Fruit fly (Drosophila melanogaster) whole organism, embryonic: ENCODE results near the gene CG9114.

Source experiments
- B-H2 ChIP-seq: fragments of 200-800 bp; sonication (Bioruptor generic); optimal IDR thresholded peaks from 2 replicates; lab custom pipeline; 2018; ENCODE audit warnings: missing biosample characterization, mild to moderate bottlenecking, missing genetic modification characterization
- CG10366 ChIP-seq: fragments of 200-800 bp; sonication (Bioruptor generic); IDR thresholded peaks from 2 replicates; pipeline ENCODE4 v1.3.6; 2022; ENCODE audit warnings: missing biosample characterization, missing genetic modification characterization
- CG10565 ChIP-seq: fragments of 200-800 bp; sonication (Bioruptor generic); optimal IDR thresholded peaks from 3 replicates; lab custom pipeline; 2016; ENCODE audit warnings: missing biosample characterization, mild to moderate bottlenecking, missing genetic modification characterization
- CG10654 ChIP-seq: fragments of 200-800 bp; sonication (Bioruptor generic); optimal IDR thresholded peaks from 2 replicates; lab custom pipeline; 2016; ENCODE audit warnings: missing biosample characterization, missing genetic modification characterization
- CG11504 ChIP-seq: fragments of 200-800 bp; sonication (Bioruptor generic); optimal IDR thresholded peaks from 3 replicates; lab custom pipeline; 2019; ENCODE audit warnings: missing biosample characterization, mild to moderate bottlenecking, missing genetic modification characterization, moderate library complexity
- CG12744 ChIP-seq: fragments of 200-800 bp; sonication (Bioruptor generic); optimal IDR thresholded peaks from 2 replicates; lab custom pipeline; 2016; ENCODE audit warnings: missing biosample characterization, missing genetic modification characterization
- CG14441 ChIP-seq: fragments of 200-800 bp; sonication (Bioruptor generic); IDR thresholded peaks from 2 replicates; pipeline ENCODE4 v1.3.6; 2022; ENCODE audit warnings: missing biosample characterization, missing genetic modification characterization
- CG15601 ChIP-seq: fragments of 200-800 bp; sonication (Bioruptor generic); optimal IDR thresholded peaks from 3 replicates; lab custom pipeline; 2019; ENCODE audit warnings: missing biosample characterization, mild to moderate bottlenecking, missing genetic modification characterization, moderate library complexity
- CG1647 ChIP-seq: fragments of 200-800 bp; sonication (Bioruptor generic); optimal IDR thresholded peaks from 3 replicates; lab custom pipeline; 2016; ENCODE audit warnings: missing biosample characterization, missing genetic modification characterization
- CG2120 ChIP-seq: fragments of 200-800 bp; sonication (Bioruptor generic); optimal IDR thresholded peaks from 3 replicates; lab custom pipeline; 2016; ENCODE audit warnings: missing biosample characterization, missing genetic modification characterization
- CG2202 ChIP-seq: fragments of 200-800 bp; sonication (Bioruptor generic); optimal IDR thresholded peaks from 2 replicates; lab custom pipeline; 2018; ENCODE audit warnings: missing biosample characterization, mild to moderate bottlenecking, missing genetic modification characterization
- CG2889 ChIP-seq: fragments of 200-800 bp; sonication (Bioruptor generic); IDR thresholded peaks from 3 replicates; pipeline ENCODE4 v1.3.6; 2022; ENCODE audit warnings: missing biosample characterization, missing genetic modification characterization
- CG34224 ChIP-seq: fragments of 200-800 bp; sonication (Bioruptor generic); IDR thresholded peaks from 3 replicates; pipeline ENCODE4 v1.3.6; 2022; ENCODE audit warnings: missing biosample characterization, missing genetic modification characterization; ENCODE audit not compliant: partially characterized antibody
- CG34376 ChIP-seq: fragments of 200-800 bp; sonication (Bioruptor generic); optimal IDR thresholded peaks from 2 replicates; lab custom pipeline; 2018; ENCODE audit warnings: missing biosample characterization, mild to moderate bottlenecking, missing genetic modification characterization
- CG3995 ChIP-seq: fragments of 200-800 bp; sonication (Bioruptor generic); optimal IDR thresholded peaks from 3 replicates; lab custom pipeline; 2016; ENCODE audit warnings: missing biosample characterization, missing genetic modification characterization
- CG5245 ChIP-seq: fragments of 200-800 bp; sonication (Bioruptor generic); optimal IDR thresholded peaks from 3 replicates; lab custom pipeline; 2016; ENCODE audit warnings: missing biosample characterization, missing genetic modification characterization
- CG6791 ChIP-seq: fragments of 200-800 bp; sonication (Bioruptor generic); IDR thresholded peaks from 3 replicates; pipeline ENCODE4 v1.3.6; 2022; ENCODE audit warnings: missing biosample characterization, missing genetic modification characterization; ENCODE audit not compliant: partially characterized antibody
- CG6813 ChIP-seq: fragments of 200-800 bp; sonication (Bioruptor generic); optimal IDR thresholded peaks from 2 replicates; lab custom pipeline; 2017; ENCODE audit warnings: missing biosample characterization, missing genetic modification characterization, mild to moderate bottlenecking, moderate library complexity, missing genetic modification reagents
- CG7928 ChIP-seq: fragments of 200-800 bp; sonication (Bioruptor generic); optimal IDR thresholded peaks from 2 replicates; lab custom pipeline; 2017; ENCODE audit warnings: missing biosample characterization, mild to moderate bottlenecking, missing genetic modification characterization
- CG8388 ChIP-seq: fragments of 200-800 bp; sonication (Bioruptor generic); optimal IDR thresholded peaks from 2 replicates; lab custom pipeline; 2019; ENCODE audit warnings: missing biosample characterization, mild to moderate bottlenecking, missing genetic modification characterization, moderate library complexity
- CG8944 ChIP-seq: fragments of 200-800 bp; sonication (Bioruptor generic); optimal IDR thresholded peaks from 3 replicates; lab custom pipeline; 2016; ENCODE audit warnings: missing biosample characterization, missing genetic modification characterization
- CG9215 ChIP-seq: fragments of 200-800 bp; sonication (Bioruptor generic); IDR thresholded peaks from 2 replicates; pipeline ENCODE4 v1.3.6; 2022; ENCODE audit warnings: missing biosample characterization, missing genetic modification characterization
- CG9437 ChIP-seq: fragments of 200-800 bp; sonication (Bioruptor generic); optimal IDR thresholded peaks from 2 replicates; lab custom pipeline; 2018; ENCODE audit warnings: missing biosample characterization, mild to moderate bottlenecking, missing genetic modification characterization
- CG9817 ChIP-seq: fragments of 200-800 bp; sonication (Bioruptor generic); optimal IDR thresholded peaks from 2 replicates; lab custom pipeline; 2018; ENCODE audit warnings: missing biosample characterization, mild to moderate bottlenecking, missing genetic modification characterization, moderate library complexity
- Chrac-16 ChIP-seq: fragments of 200-800 bp; sonication (Bioruptor generic); optimal IDR thresholded peaks from 3 replicates; lab custom pipeline; 2016; ENCODE audit warnings: missing biosample characterization, missing genetic modification characterization
- CkIIα-i1 ChIP-seq: fragments of 200-800 bp; sonication (Bioruptor generic); IDR thresholded peaks from 2 replicates; pipeline ENCODE4 v1.3.6; 2022; ENCODE audit warnings: missing biosample characterization, missing genetic modification characterization
- D19B ChIP-seq: fragments of 200-800 bp; sonication (Bioruptor generic); optimal IDR thresholded peaks from 2 replicates; lab custom pipeline; 2017; ENCODE audit warnings: missing biosample characterization, mild to moderate bottlenecking, missing genetic modification characterization
- E2f1 ChIP-seq: fragments of 200-800 bp; sonication (Bioruptor generic); IDR thresholded peaks from 2 replicates; pipeline ENCODE4 v1.3.6; 2022; ENCODE audit warnings: missing biosample characterization, missing genetic modification characterization
- Gsc ChIP-seq: fragments of 200-800 bp; sonication (Bioruptor generic); IDR thresholded peaks from 2 replicates; pipeline ENCODE4 v1.3.6; 2022; ENCODE audit warnings: missing biosample characterization, missing genetic modification characterization
- HLH54F ChIP-seq: fragments of 200-800 bp; sonication (Bioruptor generic); optimal IDR thresholded peaks from 3 replicates; lab custom pipeline; 2016; ENCODE audit warnings: missing biosample characterization, missing genetic modification characterization
- Hr39 ChIP-seq: fragments of >200 bp; optimal IDR thresholded peaks from 2 replicates; lab custom pipeline; 2017
- MBD-R2 ChIP-seq: fragments of 200-800 bp; sonication (Bioruptor generic); IDR thresholded peaks from 2 replicates; pipeline ENCODE4 v1.3.6; 2022; ENCODE audit warnings: missing biosample characterization, missing genetic modification characterization
- Rx ChIP-seq: fragments of 200-800 bp; sonication (Bioruptor generic); IDR thresholded peaks from 2 replicates; pipeline ENCODE4 v1.3.6; 2022; ENCODE audit warnings: missing biosample characterization, missing genetic modification characterization
- ac ChIP-seq: fragments of 200-800 bp; sonication (Bioruptor generic); optimal IDR thresholded peaks from 3 replicates; lab custom pipeline; 2017; ENCODE audit warnings: missing biosample characterization, mild to moderate bottlenecking, missing genetic modification characterization
- ato ChIP-seq: fragments of 200-800 bp; sonication (Bioruptor generic); IDR thresholded peaks from 2 replicates; pipeline ENCODE4 v1.3.6; 2022; ENCODE audit warnings: missing biosample characterization, missing genetic modification characterization; ENCODE audit not compliant: partially characterized antibody
- bbx ChIP-seq: fragments of 200-800 bp; sonication (Bioruptor generic); IDR thresholded peaks from 2 replicates; pipeline ENCODE4 v1.3.6; 2022; ENCODE audit warnings: missing biosample characterization, missing genetic modification characterization; ENCODE audit not compliant: partially characterized antibody
- chm ChIP-seq: fragments of 200-800 bp; sonication (Bioruptor generic); IDR thresholded peaks from 2 replicates; pipeline ENCODE4 v1.3.6; 2022; ENCODE audit warnings: missing biosample characterization, missing genetic modification characterization
- ci ChIP-seq: fragments of 200-800 bp; sonication (Bioruptor generic); IDR thresholded peaks from 3 replicates; pipeline ENCODE4 v1.3.6; 2022; ENCODE audit warnings: missing biosample characterization, missing genetic modification characterization
- croc ChIP-seq: fragments of 200-800 bp; sonication (Bioruptor generic); conservative IDR thresholded peaks from 3 replicates; pipeline ENCODE4 v1.3.6; 2022; ENCODE audit warnings: missing biosample characterization, missing genetic modification characterization
- crp ChIP-seq, 2 experiments: fragments of 200-800 bp; sonication (Bioruptor generic); optimal IDR thresholded peaks; 2 replicates in 1 of 2; 3 replicates in 1 of 2; lab custom pipeline; 2017; ENCODE audit warnings: missing biosample characterization in 2 of 2, missing genetic modification characterization in 2 of 2, mild to moderate bottlenecking in 1 of 2, moderate library complexity in 1 of 2
- dati ChIP-seq: fragments of 200-800 bp; sonication (Bioruptor generic); IDR thresholded peaks from 2 replicates; pipeline ENCODE4 v1.3.6; 2022; ENCODE audit warnings: missing biosample characterization, missing genetic modification characterization
- ind ChIP-seq: fragments of 200-800 bp; sonication (Bioruptor generic); optimal IDR thresholded peaks from 3 replicates; lab custom pipeline; 2016; ENCODE audit warnings: missing biosample characterization, missing genetic modification characterization
- jigr1 ChIP-seq: fragments of 200-800 bp; sonication (Bioruptor generic); IDR thresholded peaks from 3 replicates; pipeline ENCODE4 v1.3.6; 2022; ENCODE audit warnings: missing biosample characterization, missing genetic modification characterization
- kah ChIP-seq: fragments of 200-800 bp; sonication (Bioruptor generic); optimal IDR thresholded peaks from 2 replicates; lab custom pipeline; 2018; ENCODE audit warnings: missing biosample characterization, mild to moderate bottlenecking, missing genetic modification characterization
- lilli ChIP-seq: fragments of 200-800 bp; sonication (Bioruptor generic); optimal IDR thresholded peaks from 3 replicates; lab custom pipeline; 2016; ENCODE audit warnings: missing biosample characterization, missing genetic modification characterization
- sens-2 ChIP-seq: fragments of 200-800 bp; sonication (Bioruptor generic); IDR thresholded peaks from 2 replicates; pipeline ENCODE4 v1.3.6; 2022; ENCODE audit warnings: missing biosample characterization, missing genetic modification characterization
- shn ChIP-seq: fragments of 200-800 bp; sonication (Bioruptor generic); optimal IDR thresholded peaks from 3 replicates; lab custom pipeline; 2016; ENCODE audit warnings: missing biosample characterization, missing genetic modification characterization
- sima ChIP-seq: fragments of 200-800 bp; sonication (Bioruptor generic); optimal IDR thresholded peaks from 2 replicates; lab custom pipeline; 2016; ENCODE audit warnings: missing biosample characterization, missing genetic modification characterization
- tio ChIP-seq: fragments of 200-800 bp; sonication (Bioruptor generic); optimal IDR thresholded peaks from 2 replicates; lab custom pipeline; 2017; ENCODE audit warnings: missing biosample characterization, missing genetic modification characterization, inconsistent platforms
- trem ChIP-seq: fragments of 200-800 bp; optimal IDR thresholded peaks from 3 replicates; lab custom pipeline; 2019; ENCODE audit warnings: missing biosample characterization, mild to moderate bottlenecking, missing genetic modification characterization, moderate library complexity
- zf30C ChIP-seq: fragments of 200-800 bp; sonication (Bioruptor generic); optimal IDR thresholded peaks from 3 replicates; lab custom pipeline; 2018; ENCODE audit warnings: missing biosample characterization, mild to moderate bottlenecking, missing genetic modification characterization
- zfh1 ChIP-seq: fragments of 200-800 bp; sonication (Bioruptor generic); IDR thresholded peaks from 3 replicates; pipeline ENCODE4 v1.3.6; 2022; ENCODE audit warnings: missing biosample characterization, missing genetic modification characterization

CG9114 gene

dm6 chrX:15328148-15328718 is 4.7 kb downstream of the CG9114 start, which contains the start of gene dah (continued):
- TF ChIP-seq ci = no peak
- peak; percentile 42; the same call in 1 of the 3 replicates for TF ChIP-seq CG34224 (GFP tag; lab: Robert Waterston, UW)
- no peak for TF ChIP-seq zfh1 (GFP tag; lab: Robert Waterston, UW)
- no peak for TF ChIP-seq CG8388 (GFP tag; lab: Kevin White, UChicago)
- no peak for TF ChIP-seq CG15601
- no peak for TF ChIP-seq dati
- peak in 1 of 2 experiments; percentile 33 for TF ChIP-seq crp (GFP tag; optimal IDR thresholded peaks at IDR 0.05; lab: Kevin White, UChicago)
- TF ChIP-seq sens-2 (GFP tag; lab: Robert Waterston, UW) = no peak
- no peak for TF ChIP-seq CG9817 (tag; lab: Kevin White, UChicago)
- no peak for TF ChIP-seq CG2889 (GFP tag; lab: Robert Waterston, UW)
- no peak for TF ChIP-seq CG7928
- no peak for TF ChIP-seq tio (GFP tag; lab: Kevin White, UChicago)
- TF ChIP-seq CG3995 (GFP tag; lab: Kevin White, UChicago) = no peak
- TF ChIP-seq ac = no peak
- no peak for TF ChIP-seq Chrac-16 (GFP tag; lab: Kevin White, UChicago)
- TF ChIP-seq CG8944 (GFP tag; lab: Kevin White, UChicago) = no peak
- peak; percentile 53 for TF ChIP-seq MBD-R2
- TF ChIP-seq B-H2 (GFP tag; lab: Kevin White, UChicago) = no peak
- TF ChIP-seq CG11504 (tag; lab: Kevin White, UChicago) = no peak
- no peak for TF ChIP-seq CG14441 (GFP tag; lab: Robert Waterston, UW)
- TF ChIP-seq CkIIα-i1 = no peak
- TF ChIP-seq CG5245 (GFP tag; lab: Kevin White, UChicago) = no peak
- no peak for TF ChIP-seq CG9437
- TF ChIP-seq CG6813 (GFP tag; lab: Kevin White, UChicago) = no peak
- no peak for TF ChIP-seq Gsc (GFP tag; lab: Robert Waterston, UW)
- TF ChIP-seq shn (GFP tag; lab: Kevin White, UChicago) = no peak
- TF ChIP-seq CG12744 = no peak
- TF ChIP-seq CG10654 (GFP tag; lab: Kevin White, UChicago) = no peak
- no peak for TF ChIP-seq Hr39
- TF ChIP-seq lilli (GFP tag; lab: Kevin White, UChicago) = no peak
- TF ChIP-seq Rx (GFP tag; lab: Robert Waterston, UW) = no peak
- no peak for TF ChIP-seq CG10366 (GFP tag; lab: Robert Waterston, UW)
- peak; percentile 44 for TF ChIP-seq bbx
- no peak for TF ChIP-seq CG34376 (GFP tag; lab: Kevin White, UChicago)
- no peak for TF ChIP-seq chm (GFP tag; lab: Robert Waterston, UW)
- no peak for TF ChIP-seq CG2120 (GFP tag; lab: Kevin White, UChicago)
- TF ChIP-seq D19B = no peak
- TF ChIP-seq CG9215 (GFP tag; lab: Robert Waterston, UW) = no peak
- peak; percentile 82 for TF ChIP-seq kah (GFP tag; lab: Kevin White, UChicago)
- TF ChIP-seq ato (GFP tag; lab: Robert Waterston, UW) = no peak
- no peak for TF ChIP-seq jigr1 (GFP tag; lab: Robert Waterston, UW)
- TF ChIP-seq zf30C (GFP tag; lab: Kevin White, UChicago) = no peak
- TF ChIP-seq sima = no peak
- TF ChIP-seq CG6791 (GFP tag; lab: Robert Waterston, UW) = no peak
- TF ChIP-seq CG2202 (tag; lab: Kevin White, UChicago) = no peak
- TF ChIP-seq CG1647 (GFP tag; lab: Kevin White, UChicago) = no peak
- TF ChIP-seq HLH54F (GFP tag; lab: Kevin White, UChicago) = no peak
- no peak for TF ChIP-seq CG10565 (GFP tag; lab: Kevin White, UChicago)
- no peak for TF ChIP-seq E2f1 (GFP tag; lab: Robert Waterston, UW)
- TF ChIP-seq trem (tag; lab: Kevin White, UChicago) = peak; percentile 35
- TF ChIP-seq ind (GFP tag; lab: Kevin White, UChicago) = no peak
- no peak for TF ChIP-seq croc (GFP tag; lab: Robert Waterston, UW)
